Fruit fly (Drosophila melanogaster) whole organism, adult: ENCODE results near the gene CG15056.

Experiments used
- CG1620 ChIP-seq: fragments of 200-800 bp; sonication (Bioruptor generic); optimal IDR thresholded peaks from 2 replicates; lab custom pipeline; 2016; ENCODE audit warnings: missing biosample characterization, missing genetic modification characterization
- Crg-1 ChIP-seq: fragments of 200-800 bp; sonication (Bioruptor generic); optimal IDR thresholded peaks from 2 replicates; lab custom pipeline; 2016; ENCODE audit warnings: missing biosample characterization, missing genetic modification characterization
- Hr96 ChIP-seq: fragments of 200-800 bp; sonication (Bioruptor generic); optimal IDR thresholded peaks from 2 replicates; lab custom pipeline; 2016; ENCODE audit warnings: missing biosample characterization, missing genetic modification characterization

DNA sequence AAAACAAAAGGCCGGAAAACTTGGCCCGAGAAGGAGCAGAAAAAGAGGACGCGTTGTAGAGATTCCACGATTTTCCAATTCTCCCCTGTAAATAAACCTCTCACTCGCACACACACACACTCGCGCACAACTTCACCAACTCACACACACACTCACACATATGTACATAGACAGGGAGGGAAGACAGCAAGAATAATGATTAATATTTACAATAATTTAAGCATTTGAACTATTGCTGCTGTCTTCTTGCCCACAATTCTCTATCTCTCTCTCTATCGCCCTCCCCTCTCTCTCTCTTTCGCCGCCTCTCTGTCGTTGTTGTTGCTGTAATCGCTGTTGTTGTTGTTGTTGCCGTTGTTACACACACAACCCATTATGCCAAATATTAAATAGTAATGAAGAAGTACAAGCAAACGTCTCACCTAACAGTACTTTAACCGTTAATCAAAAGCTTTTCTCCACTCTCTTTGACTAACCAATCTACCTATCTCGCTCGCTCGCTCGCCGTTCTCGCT is 40.7 kb upstream of the CG15056 start:
- TF ChIP-seq Hr96 (GFP tag; lab: Kevin White, UChicago) (no peak), CG1620 (GFP tag; lab: Kevin White, UChicago) (no peak), Crg-1 (GFP tag; lab: Kevin White, UChicago) (no peak)
